Worm (Caenorhabditis elegans) whole organism, L1 larva: Measurements from ENCODE around the gene eif-2A.

Experiments
- aly-2 ChIP-seq: fragments of 150-350 bp; optimal IDR thresholded peaks from 2 replicates; lab custom pipeline; 2014; ENCODE audit warnings: missing biosample characterization, missing genetic modification characterization
- ceh-82 ChIP-seq, 3 experiments: fragments of 150-350 bp in 1 of 3; sonication (generic microtip) in 2 of 3; optimal IDR thresholded peaks; 2 replicates each; lab custom pipeline; 2014 to 2017; ENCODE audit warnings: missing biosample characterization in 3 of 3, missing genetic modification characterization in 3 of 3
- fkh-8 ChIP-seq: sonication (generic microtip); optimal IDR thresholded peaks from 2 replicates; lab custom pipeline; 2016; ENCODE audit warnings: mild to moderate bottlenecking, missing genetic modification characterization, missing compliant biosample characterization
- hlh-4 ChIP-seq: sonication (generic microtip); optimal IDR thresholded peaks from 2 replicates; lab custom pipeline; 2016; ENCODE audit warnings: mild to moderate bottlenecking, missing genetic modification characterization, missing compliant biosample characterization
- nhr-19 ChIP-seq: fragments of 200-800 bp; sonication (Bioruptor generic); conservative IDR thresholded peaks from 2 replicates; pipeline ENCODE4 v1.3.6; 2022; ENCODE audit warnings: missing genetic modification characterization, missing compliant biosample characterization
- nhr-237 ChIP-seq: fragments of 150-350 bp; optimal IDR thresholded peaks from 2 replicates; lab custom pipeline; 2014; ENCODE audit warnings: missing biosample characterization, missing genetic modification characterization
- nhr-28 ChIP-seq: fragments of 150-350 bp; optimal IDR thresholded peaks from 2 replicates; lab custom pipeline; 2014; ENCODE audit warnings: missing biosample characterization, missing genetic modification characterization
- pag-3 ChIP-seq: sonication (generic microtip); optimal IDR thresholded peaks from 2 replicates; lab custom pipeline; 2017; ENCODE audit warnings: missing genetic modification characterization, mild to moderate bottlenecking, missing compliant biosample characterization, antibody characterized with exemption, borderline replicate concordance; ENCODE audit not compliant: insufficient read depth
- snpc-4 ChIP-seq: fragments of 150-350 bp; optimal IDR thresholded peaks from 2 replicates; lab custom pipeline; 2014; ENCODE audit warnings: missing biosample characterization, missing genetic modification characterization
- unc-130 ChIP-seq: fragments of 150-350 bp; optimal IDR thresholded peaks from 2 replicates; lab custom pipeline; 2017; ENCODE audit warnings: missing biosample characterization, missing genetic modification characterization, inconsistent platforms
- zip-4 ChIP-seq: fragments of 200-800 bp; sonication (Bioruptor generic); optimal IDR thresholded peaks from 2 replicates; lab custom pipeline; 2018; ENCODE audit warnings: mild to moderate bottlenecking, missing genetic modification characterization, moderate library complexity, missing compliant biosample characterization

DNA sequence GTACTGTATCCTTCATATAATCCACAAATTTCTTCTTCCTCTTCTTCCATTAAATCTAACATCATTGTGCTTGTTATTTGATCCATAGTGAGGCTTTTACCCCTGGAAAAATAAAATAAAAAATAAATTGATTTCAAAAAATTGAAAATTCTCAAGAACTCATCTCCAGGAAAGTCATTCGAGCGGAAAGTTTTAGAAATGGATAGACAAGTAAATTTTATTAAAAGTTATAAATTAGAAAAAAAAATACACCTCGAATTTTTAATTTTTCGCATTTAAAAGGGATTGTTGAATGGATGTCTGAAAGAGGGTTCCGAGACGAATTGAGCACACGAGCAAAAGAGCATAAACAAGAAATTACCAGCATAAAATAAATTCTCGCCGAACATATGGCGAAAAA is 5.3 kb downstream of the eif-2A start, which contains the start of gene frpr-21:
- TF ChIP-seq unc-130 (tag; lab: Kevin White, UChicago), result no peak
- TF ChIP-seq pag-3, result no peak
- no peak for TF ChIP-seq hlh-4 (tag; lab: Kevin White, UChicago)
- TF ChIP-seq fkh-8, result no peak
- TF ChIP-seq zip-4 (GFP tag; lab: Kevin White, UChicago), result no peak
- TF ChIP-seq nhr-237 (tag; lab: Kevin White, UChicago), result no peak
- no peak for TF ChIP-seq aly-2
- no peak for TF ChIP-seq nhr-19 (GFP tag; lab: Robert Waterston, UW)
- no peak for TF ChIP-seq nhr-28 (tag; lab: Kevin White, UChicago)
- TF ChIP-seq ceh-82 (tag; optimal IDR thresholded peaks at IDR 0.05; lab: Kevin White, UChicago), result no peak
- TF ChIP-seq snpc-4 (tag; lab: Kevin White, UChicago), result no peak
